Fruit fly (Drosophila melanogaster) whole organism, wandering third instar larva: ENCODE data around the gene Cad96Ca.

Source experiments
- Abd-B ChIP-seq: fragments of >200 bp; optimal IDR thresholded peaks from 2 replicates; lab custom pipeline; 2017; ENCODE audit warnings: missing biosample characterization, missing genetic modification characterization
- CG9705 ChIP-seq: fragments of 200-800 bp; sonication (Bioruptor generic); optimal IDR thresholded peaks from 2 replicates; lab custom pipeline; 2018; ENCODE audit warnings: missing biosample characterization, mild to moderate bottlenecking, missing genetic modification characterization
- CrebA ChIP-seq: fragments of 200-800 bp; sonication (Bioruptor generic); optimal IDR thresholded peaks from 2 replicates; lab custom pipeline; 2016; ENCODE audit warnings: missing biosample characterization, mild to moderate bottlenecking, missing genetic modification characterization, borderline replicate concordance
- GATAd ChIP-seq: sonication (Bioruptor generic); optimal IDR thresholded peaks from 2 replicates; lab custom pipeline; 2016; ENCODE audit warnings: missing biosample characterization, missing genetic modification characterization
- Hnf4 ChIP-seq: fragments of 200-800 bp; sonication (Bioruptor generic); optimal IDR thresholded peaks from 2 replicates; lab custom pipeline; 2016; ENCODE audit warnings: missing biosample characterization, mild to moderate bottlenecking, missing genetic modification characterization
- Hr83 ChIP-seq: fragments of 200-300 bp; sonication (Bioruptor generic); optimal IDR thresholded peaks from 2 replicates; lab custom pipeline; 2016; ENCODE audit warnings: missing biosample characterization, mild to moderate bottlenecking, missing genetic modification characterization, moderate library complexity; ENCODE audit not compliant: poor library complexity, severe bottlenecking
- Jra ChIP-seq: sonication (Bioruptor generic); optimal IDR thresholded peaks from 2 replicates; lab custom pipeline; 2016; ENCODE audit warnings: missing biosample characterization, missing genetic modification characterization
- Mio ChIP-seq: sonication (Bioruptor generic); optimal IDR thresholded peaks from 2 replicates; lab custom pipeline; 2016; ENCODE audit warnings: missing biosample characterization, missing genetic modification characterization
- Myc ChIP-seq: fragments of >200 bp; optimal IDR thresholded peaks from 2 replicates; lab custom pipeline; 2017
- N ChIP-seq: fragments of >200 bp; optimal IDR thresholded peaks from 2 replicates; lab custom pipeline; 2018; ENCODE audit warnings: missing biosample characterization, missing external identifiers, missing genetic modification characterization
- OdsH ChIP-seq: fragments of 200-800 bp; sonication (Bioruptor generic); optimal IDR thresholded peaks from 2 replicates; lab custom pipeline; 2016; ENCODE audit warnings: missing biosample characterization, mild to moderate bottlenecking, missing genetic modification characterization
- Sp1 ChIP-seq: fragments of 200-800 bp; sonication (Bioruptor generic); optimal IDR thresholded peaks from 3 replicates; lab custom pipeline; 2019; ENCODE audit warnings: missing biosample characterization, mild to moderate bottlenecking, missing genetic modification characterization, moderate library complexity
- Vsx2 ChIP-seq: fragments of 200-300, 225-300 bp; sonication (Bioruptor generic); optimal IDR thresholded peaks from 2 replicates; lab custom pipeline; 2018; ENCODE audit warnings: missing biosample characterization, missing genetic modification characterization; ENCODE audit not compliant: partially characterized antibody
- br ChIP-seq: fragments of 200-800 bp; sonication (Bioruptor generic); optimal IDR thresholded peaks from 2 replicates; lab custom pipeline; 2016; ENCODE audit warnings: missing biosample characterization, missing genetic modification characterization
- dl ChIP-seq, 2 experiments: fragments of 175-275, 200-275 bp in 1 of 2; fragments of 200-275 bp in 1 of 2; sonication (Bioruptor generic); optimal IDR thresholded peaks; lab custom pipeline; 2018; ENCODE audit warnings: mild to moderate bottlenecking in 2 of 2, missing biosample characterization in 2 of 2, missing genetic modification characterization in 2 of 2, moderate library complexity in 2 of 2; ENCODE audit not compliant: partially characterized antibody in 2 of 2, insufficient read depth in 1 of 2
- dsf ChIP-seq: sonication (Bioruptor generic); optimal IDR thresholded peaks from 2 replicates; lab custom pipeline; 2016; ENCODE audit warnings: missing biosample characterization, missing genetic modification characterization, borderline replicate concordance
- fru ChIP-seq: fragments of 200-800 bp; sonication (Bioruptor generic); optimal IDR thresholded peaks from 3 replicates; lab custom pipeline; 2016; ENCODE audit warnings: missing biosample characterization, mild to moderate bottlenecking, missing genetic modification characterization
- h ChIP-seq: fragments of 200-800 bp; sonication (Bioruptor generic); optimal IDR thresholded peaks from 3 replicates; lab custom pipeline; 2016; ENCODE audit warnings: missing biosample characterization, mild to moderate bottlenecking, missing genetic modification characterization
- jim ChIP-seq: fragments of 175-275, 200-325 bp; sonication (Bioruptor generic); optimal IDR thresholded peaks from 2 replicates; lab custom pipeline; 2016; ENCODE audit warnings: missing biosample characterization, mild to moderate bottlenecking, missing genetic modification characterization
- lola ChIP-seq: fragments of >200 bp; optimal IDR thresholded peaks from 2 replicates; lab custom pipeline; 2017; ENCODE audit warnings: missing biosample characterization, missing genetic modification characterization
- psq ChIP-seq: fragments of 200-800 bp; sonication (Bioruptor generic); optimal IDR thresholded peaks from 3 replicates; lab custom pipeline; 2017; ENCODE audit warnings: missing biosample characterization, mild to moderate bottlenecking, missing genetic modification characterization, moderate library complexity
- rgr ChIP-seq: fragments of 200-800 bp; sonication (Bioruptor generic); optimal IDR thresholded peaks from 3 replicates; lab custom pipeline; 2016; ENCODE audit warnings: missing biosample characterization, mild to moderate bottlenecking, missing genetic modification characterization
- sv ChIP-seq: fragments of 200-800 bp; sonication (Bioruptor generic); optimal IDR thresholded peaks from 3 replicates; lab custom pipeline; 2016; ENCODE audit warnings: missing biosample characterization, missing genetic modification characterization
- tai ChIP-seq: sonication (Bioruptor generic); optimal IDR thresholded peaks from 2 replicates; lab custom pipeline; 2016; ENCODE audit warnings: missing biosample characterization, missing genetic modification characterization
- usp ChIP-seq: fragments of >200 bp; optimal IDR thresholded peaks from 2 replicates; lab custom pipeline; 2017; ENCODE audit warnings: missing biosample characterization, missing genetic modification characterization

Gene Cad96Ca

DNA sequence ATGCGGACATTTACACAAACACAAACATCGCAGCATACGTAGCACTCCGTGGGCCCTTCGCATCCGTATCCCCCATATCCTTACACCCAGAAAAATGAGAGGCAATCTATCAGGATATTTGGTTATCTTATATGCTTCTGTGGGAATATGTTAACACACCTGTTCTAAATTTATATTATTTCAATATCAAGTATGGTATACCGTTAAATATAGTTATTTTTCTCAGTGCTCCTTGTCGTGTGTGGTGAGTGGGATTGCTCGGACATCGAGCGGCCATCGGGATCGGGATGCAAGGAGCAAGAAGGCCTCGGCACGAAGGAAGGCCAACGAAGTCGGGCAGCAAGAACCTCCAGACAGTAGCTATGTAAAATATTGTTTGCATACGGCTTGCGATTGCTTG, 46.6 kb downstream of the Cad96Ca start:
- TF ChIP-seq Hnf4 (GFP tag; lab: Kevin White, UChicago) = no peak
- no peak for TF ChIP-seq Mio (GFP tag; lab: Kevin White, UChicago)
- TF ChIP-seq Hr83 (GFP tag; lab: Kevin White, UChicago) = no peak
- TF ChIP-seq OdsH (GFP tag; lab: Kevin White, UChicago) = no peak
- TF ChIP-seq Abd-B (GFP tag; lab: Kevin White, UChicago) = no peak
- no peak for TF ChIP-seq dl (GFP tag; optimal IDR thresholded peaks at IDR 0.05; lab: Kevin White, UChicago; ENCODE audit: insufficient read depth in 1 of 2, partially characterized antibody in 2 of 2)
- no peak for TF ChIP-seq lola
- no peak for TF ChIP-seq usp
- TF ChIP-seq dsf (GFP tag; lab: Kevin White, UChicago) = no peak
- TF ChIP-seq psq (GFP tag; lab: Kevin White, UChicago) = no peak
- no peak for TF ChIP-seq br (GFP tag; lab: Kevin White, UChicago)
- TF ChIP-seq CrebA (GFP tag; lab: Kevin White, UChicago) = no peak
- no peak for TF ChIP-seq Jra (GFP tag; lab: Kevin White, UChicago)
- TF ChIP-seq GATAd (GFP tag; lab: Kevin White, UChicago) = no peak
- no peak for TF ChIP-seq Vsx2 (GFP tag; lab: Kevin White, UChicago)
- no peak for TF ChIP-seq sv (GFP tag; lab: Kevin White, UChicago)
- TF ChIP-seq N = no peak
- no peak for TF ChIP-seq h (GFP tag; lab: Kevin White, UChicago)
- no peak for TF ChIP-seq CG9705 (GFP tag; lab: Kevin White, UChicago)
- TF ChIP-seq, all 38 proteins: peak for 0

DNA sequence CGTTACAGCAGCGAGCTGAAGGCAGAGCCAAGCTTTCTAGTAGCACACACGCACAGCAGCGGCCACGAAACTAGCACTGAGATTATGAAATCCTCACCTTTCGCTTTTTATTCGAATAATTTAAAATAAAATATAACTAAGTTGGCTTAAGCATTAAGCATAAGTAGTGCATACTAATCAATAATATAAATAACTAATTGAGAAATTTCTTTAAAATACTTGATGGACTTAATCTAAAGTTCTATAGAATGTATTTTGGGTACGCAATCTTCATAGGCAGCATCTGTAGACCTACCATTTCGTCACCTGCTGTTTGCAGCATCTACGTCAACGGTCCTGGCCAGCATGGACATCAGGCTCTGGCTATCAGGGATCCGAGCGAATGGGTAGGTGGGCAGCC, 55.7 kb downstream of the Cad96Ca start:
- TF ChIP-seq sv (GFP tag; lab: Kevin White, UChicago) (no peak), Mio (GFP tag; lab: Kevin White, UChicago) (no peak), jim (no peak), tai (no peak), Myc (no peak), Sp1 (GFP tag; lab: Kevin White, UChicago) (no peak), rgr (GFP tag; lab: Kevin White, UChicago) (no peak), lola (no peak), fru (GFP tag; lab: Kevin White, UChicago) (no peak)
